Worm (Caenorhabditis elegans) whole organism, mixed stage, embryonic: Measurements from ENCODE around the gene fbxa-131.

Experiments used
- M03D4.4 ChIP-seq: sonication (generic microtip); optimal IDR thresholded peaks from 2 replicates; lab custom pipeline; 2017; ENCODE audit warnings: mild to moderate bottlenecking, missing genetic modification characterization, missing compliant biosample characterization
- bed-3 ChIP-seq: fragments of 200-800 bp; sonication (Bioruptor generic); optimal IDR thresholded peaks from 3 replicates; lab custom pipeline; 2018; ENCODE audit warnings: mild to moderate bottlenecking, missing genetic modification characterization, moderate library complexity, missing compliant biosample characterization
- blmp-1 ChIP-seq: fragments of 150-350 bp; optimal IDR thresholded peaks from 2 replicates; lab custom pipeline; 2014; ENCODE audit warnings: missing biosample characterization, missing genetic modification characterization
- ceh-43 ChIP-seq: fragments of 200-800 bp; sonication (Bioruptor generic); optimal IDR thresholded peaks from 2 replicates; lab custom pipeline; 2018; ENCODE audit warnings: mild to moderate bottlenecking, missing genetic modification characterization, moderate library complexity, missing compliant biosample characterization
- ceh-83 ChIP-seq: fragments of 200-800 bp; sonication (Bioruptor generic); optimal IDR thresholded peaks from 2 replicates; lab custom pipeline; 2018; ENCODE audit warnings: mild to moderate bottlenecking, missing genetic modification characterization, missing compliant biosample characterization
- ces-1 ChIP-seq: fragments of 150-350 bp; optimal IDR thresholded peaks from 2 replicates; lab custom pipeline; 2014; ENCODE audit warnings: missing biosample characterization, missing genetic modification reagents, missing genetic modification characterization
- cnd-1 ChIP-seq: fragments of 200-800 bp; sonication (Bioruptor generic); optimal IDR thresholded peaks from 2 replicates; lab custom pipeline; 2018; ENCODE audit warnings: mild to moderate bottlenecking, missing genetic modification characterization, missing compliant biosample characterization
- drap-1 ChIP-seq: fragments of 200-800 bp; sonication (Bioruptor generic); optimal IDR thresholded peaks from 3 replicates; lab custom pipeline; 2018; ENCODE audit warnings: mild to moderate bottlenecking, missing genetic modification characterization, missing compliant biosample characterization
- elt-1 ChIP-seq: sonication (generic microtip); optimal IDR thresholded peaks from 2 replicates; lab custom pipeline; 2017; ENCODE audit warnings: missing genetic modification characterization, mild to moderate bottlenecking, missing compliant biosample characterization, antibody characterized with exemption, moderate library complexity, borderline replicate concordance; ENCODE audit not compliant: insufficient read depth
- elt-3 ChIP-seq: fragments of 150-350 bp; optimal IDR thresholded peaks from 2 replicates; lab custom pipeline; 2014; ENCODE audit warnings: missing biosample characterization, missing genetic modification characterization
- flh-1 ChIP-seq: fragments of 200-800 bp; sonication (Bioruptor generic); optimal IDR thresholded peaks from 2 replicates; lab custom pipeline; 2018; ENCODE audit warnings: mild to moderate bottlenecking, missing genetic modification characterization, moderate library complexity, missing compliant biosample characterization
- ham-2 ChIP-seq: fragments of 200-800 bp; sonication (Bioruptor generic); optimal IDR thresholded peaks from 2 replicates; lab custom pipeline; 2018; ENCODE audit warnings: mild to moderate bottlenecking, missing genetic modification characterization, missing compliant biosample characterization
- hlh-1 ChIP-seq: fragments of 150-350 bp; optimal IDR thresholded peaks from 2 replicates; lab custom pipeline; 2014; ENCODE audit warnings: missing biosample characterization, missing genetic modification reagents, missing genetic modification characterization
- lin-13 ChIP-seq: fragments of 150-350 bp; optimal IDR thresholded peaks from 2 replicates; lab custom pipeline; 2014; ENCODE audit warnings: missing biosample characterization, missing genetic modification characterization
- lin-32 ChIP-seq: fragments of 200-800 bp; sonication (Bioruptor generic); optimal IDR thresholded peaks from 2 replicates; lab custom pipeline; 2018; ENCODE audit warnings: mild to moderate bottlenecking, missing genetic modification characterization, missing compliant biosample characterization
- lsy-2 ChIP-seq: fragments of 150-350 bp; optimal IDR thresholded peaks from 2 replicates; lab custom pipeline; 2014; ENCODE audit warnings: missing biosample characterization, missing genetic modification characterization
- mab-5 ChIP-seq: fragments of 150-350 bp; optimal IDR thresholded peaks from 2 replicates; lab custom pipeline; 2014; ENCODE audit warnings: missing biosample characterization, missing genetic modification characterization
- mep-1 ChIP-seq: fragments of 150-350 bp; optimal IDR thresholded peaks from 2 replicates; lab custom pipeline; 2017; ENCODE audit warnings: missing biosample characterization, missing genetic modification reagents, missing genetic modification characterization, inconsistent platforms
- mls-2 ChIP-seq: sonication (generic microtip); optimal IDR thresholded peaks from 2 replicates; lab custom pipeline; 2016; ENCODE audit warnings: mild to moderate bottlenecking, missing genetic modification characterization, moderate library complexity, missing compliant biosample characterization
- nhr-12 ChIP-seq: fragments of 150-350 bp; optimal IDR thresholded peaks from 2 replicates; lab custom pipeline; 2014; ENCODE audit warnings: missing biosample characterization, missing genetic modification characterization
- nhr-2 ChIP-seq: fragments of 150-350 bp; optimal IDR thresholded peaks from 2 replicates; lab custom pipeline; 2014; ENCODE audit warnings: missing biosample characterization, missing genetic modification characterization
- nhr-237 ChIP-seq: fragments of 150-350 bp; optimal IDR thresholded peaks from 2 replicates; lab custom pipeline; 2014; ENCODE audit warnings: missing biosample characterization, missing genetic modification characterization
- nhr-28 ChIP-seq: fragments of 150-350 bp; optimal IDR thresholded peaks from 2 replicates; lab custom pipeline; 2014; ENCODE audit warnings: missing biosample characterization, missing genetic modification characterization
- nhr-76 ChIP-seq: sonication (generic microtip); optimal IDR thresholded peaks from 2 replicates; lab custom pipeline; 2017; ENCODE audit warnings: missing biosample characterization, missing genetic modification characterization
- pha-4 ChIP-seq: fragments of 150-350 bp; optimal IDR thresholded peaks from 2 replicates; lab custom pipeline; 2018; ENCODE audit warnings: missing biosample characterization, missing genetic modification reagents, missing genetic modification characterization
- sem-2 ChIP-seq: fragments of 200-800 bp; sonication (Bioruptor generic); optimal IDR thresholded peaks from 2 replicates; lab custom pipeline; 2018; ENCODE audit warnings: mild to moderate bottlenecking, missing genetic modification characterization, missing compliant biosample characterization
- snpc-4 ChIP-seq: fragments of 150-350 bp; optimal IDR thresholded peaks from 2 replicates; lab custom pipeline; 2014; ENCODE audit warnings: missing biosample characterization, missing genetic modification characterization
- sptf-1 ChIP-seq: sonication (generic microtip); optimal IDR thresholded peaks from 2 replicates; lab custom pipeline; 2017; ENCODE audit warnings: mild to moderate bottlenecking, missing genetic modification characterization, moderate library complexity, missing compliant biosample characterization
- tbx-8 ChIP-seq: fragments of 200-800 bp; sonication (Bioruptor generic); optimal IDR thresholded peaks from 2 replicates; lab custom pipeline; 2018; ENCODE audit warnings: mild to moderate bottlenecking, missing genetic modification characterization, moderate library complexity, missing compliant biosample characterization
- unc-120 ChIP-seq: sonication (generic microtip); optimal IDR thresholded peaks from 2 replicates; lab custom pipeline; 2017; ENCODE audit warnings: missing genetic modification characterization, missing compliant biosample characterization; ENCODE audit not compliant: poor library complexity, severe bottlenecking
- unc-39 ChIP-seq: fragments of 150-350 bp; optimal IDR thresholded peaks from 2 replicates; lab custom pipeline; 2014; ENCODE audit warnings: missing biosample characterization, missing genetic modification characterization
- unc-62 ChIP-seq: fragments of 150-350 bp; optimal IDR thresholded peaks from 2 replicates; lab custom pipeline; 2014; ENCODE audit warnings: missing biosample characterization, missing genetic modification reagents, missing genetic modification characterization
- zip-8 ChIP-seq: fragments of 150-350 bp; optimal IDR thresholded peaks from 2 replicates; lab custom pipeline; 2014; ENCODE audit warnings: missing biosample characterization, missing genetic modification characterization
- ztf-11 ChIP-seq: fragments of 150-350 bp; optimal IDR thresholded peaks from 2 replicates; lab custom pipeline; 2014; ENCODE audit warnings: missing biosample characterization, missing genetic modification characterization

The fbxa-131 gene

ce11 chrV:19743794-19744193, 5.6 kb downstream of the fbxa-131 start:
- TF ChIP-seq mls-2 (tag; lab: Kevin White, UChicago) (no peak), zip-8 (tag; lab: Kevin White, UChicago) (no peak), sem-2 (GFP tag; lab: Kevin White, UChicago) (no peak), hlh-1 (tag; lab: Kevin White, UChicago) (no peak), nhr-237 (tag; lab: Kevin White, UChicago) (no peak), ceh-43 (GFP tag; lab: Kevin White, UChicago) (no peak), lin-32 (GFP tag; lab: Kevin White, UChicago) (no peak), cnd-1 (tag; lab: Kevin White, UChicago) (no peak), nhr-76 (tag; lab: Kevin White, UChicago) (no peak), lsy-2 (no peak), unc-62 (GFP tag; lab: Kevin White, UChicago) (no peak), M03D4.4 (tag; lab: Kevin White, UChicago) (no peak)

DNA sequence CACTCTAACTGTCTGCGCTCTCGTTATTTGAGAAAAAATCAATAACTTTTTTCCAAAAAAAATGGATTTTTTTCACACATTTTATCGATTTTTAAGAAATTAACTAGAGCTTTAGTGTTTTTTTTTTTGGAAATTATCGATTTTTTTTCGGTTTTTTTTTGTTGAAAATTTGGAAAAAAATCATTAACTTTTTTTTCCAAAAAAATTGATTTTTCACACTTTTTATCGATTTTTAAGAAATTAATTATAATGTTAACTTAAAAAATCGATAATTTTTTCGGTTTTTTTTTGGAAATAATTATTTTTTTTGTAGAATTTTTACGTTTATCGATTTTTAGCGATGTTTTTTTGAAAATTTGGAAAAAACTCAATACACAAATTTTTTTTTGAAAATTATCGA, 6.0 kb downstream of the fbxa-131 start:
- TF ChIP-seq ztf-11 (no peak), ces-1 (GFP tag; lab: Kevin White, UChicago) (no peak), drap-1 (GFP tag; lab: Kevin White, UChicago) (no peak), mab-5 (tag; lab: Kevin White, UChicago) (no peak), zip-8 (tag; lab: Kevin White, UChicago) (no peak), unc-120 (tag; lab: Kevin White, UChicago) (no peak), lin-32 (GFP tag; lab: Kevin White, UChicago) (no peak), unc-62 (GFP tag; lab: Kevin White, UChicago) (no peak), ham-2 (GFP tag; lab: Kevin White, UChicago) (no peak), lin-13 (tag; lab: Kevin White, UChicago) (no peak), sem-2 (GFP tag; lab: Kevin White, UChicago) (no peak), M03D4.4 (tag; lab: Kevin White, UChicago) (no peak), lsy-2 (no peak), elt-3 (tag; lab: Kevin White, UChicago) (no peak), elt-1 (tag; lab: Kevin White, UChicago) (no peak), nhr-12 (no peak), ceh-43 (GFP tag; lab: Kevin White, UChicago) (no peak), mep-1 (tag; lab: Kevin White, UChicago) (no peak)
- TF ChIP-seq, all 35 proteins: peak for 0

DNA sequence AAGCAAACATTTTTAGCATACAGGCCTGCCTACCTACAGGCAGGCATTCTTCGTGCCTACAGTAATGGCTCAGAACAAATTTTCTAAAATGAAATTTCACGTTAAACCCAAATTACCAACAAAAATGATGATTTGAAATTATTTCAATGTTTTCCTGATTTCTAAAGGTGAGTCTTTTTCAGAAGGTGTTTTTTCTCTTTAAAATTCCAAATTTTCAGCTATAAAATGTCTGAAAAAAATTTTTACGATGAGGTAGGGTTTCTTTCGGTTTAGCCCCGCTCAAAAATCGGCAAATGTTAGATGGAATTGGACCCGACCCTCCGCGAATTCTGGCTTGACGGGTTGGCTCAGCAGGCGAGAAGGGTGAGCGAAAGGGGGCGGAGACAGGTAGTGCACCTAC, 7.6 kb downstream of the fbxa-131 start, which contains the start of gene W04E12.5:
Gene W04E12.5, plus strand, starts transcription at position 301 of the 400 bp plus-strand sequence.
- TF ChIP-seq nhr-12 (no peak), blmp-1 (tag; lab: Kevin White, UChicago) (no peak), snpc-4 (no peak), elt-3 (tag; lab: Kevin White, UChicago) (no peak), elt-1 (tag; lab: Kevin White, UChicago) (no peak), ceh-43 (GFP tag; lab: Kevin White, UChicago) (no peak), sptf-1 (no peak), tbx-8 (GFP tag; lab: Kevin White, UChicago) (no peak), flh-1 (GFP tag; lab: Kevin White, UChicago) (no peak), ztf-11 (no peak), nhr-28 (tag; lab: Kevin White, UChicago) (no peak), unc-62 (GFP tag; lab: Kevin White, UChicago) (no peak), sem-2 (GFP tag; lab: Kevin White, UChicago) (no peak), ces-1 (GFP tag; lab: Kevin White, UChicago) (no peak), mep-1 (tag; lab: Kevin White, UChicago) (no peak), ceh-83 (GFP tag; lab: Kevin White, UChicago) (no peak), lin-13 (tag; lab: Kevin White, UChicago) (no peak), unc-39 (no peak), bed-3 (GFP tag; lab: Kevin White, UChicago) (no peak), pha-4 (tag; lab: Kevin White, UChicago) (no peak)

DNA sequence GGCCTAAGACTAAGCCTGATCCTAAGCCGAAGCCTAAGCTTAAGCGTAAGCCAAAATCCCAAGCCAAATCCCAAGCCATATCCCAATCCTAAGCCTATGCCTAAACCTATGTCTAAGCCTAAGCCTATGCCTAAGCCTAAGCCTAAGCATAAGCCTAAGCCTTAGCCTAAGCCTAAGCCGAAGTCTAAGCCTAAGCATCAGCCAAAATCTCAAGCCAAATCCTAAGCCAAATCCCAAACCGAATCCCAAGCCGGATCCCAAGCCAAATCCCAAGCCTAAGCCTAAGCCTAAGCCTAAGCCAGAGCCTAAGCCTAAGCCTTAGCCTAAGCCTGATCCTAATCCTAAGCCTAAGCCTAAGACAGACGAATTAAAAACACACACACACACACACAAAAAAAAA, 8.9 kb downstream of the fbxa-131 start:
- TF ChIP-seq lsy-2 (no peak), unc-62 (GFP tag; lab: Kevin White, UChicago) (no peak), cnd-1 (tag; lab: Kevin White, UChicago) (no peak), unc-120 (tag; lab: Kevin White, UChicago) (no peak), nhr-28 (tag; lab: Kevin White, UChicago) (no peak), bed-3 (GFP tag; lab: Kevin White, UChicago) (no peak), drap-1 (GFP tag; lab: Kevin White, UChicago) (no peak), mab-5 (tag; lab: Kevin White, UChicago) (no peak), lin-13 (tag; lab: Kevin White, UChicago) (no peak), nhr-2 (tag; lab: Kevin White, UChicago) (no peak), M03D4.4 (tag; lab: Kevin White, UChicago) (no peak), ceh-83 (GFP tag; lab: Kevin White, UChicago) (no peak), hlh-1 (tag; lab: Kevin White, UChicago) (no peak), nhr-12 (no peak), nhr-76 (tag; lab: Kevin White, UChicago) (no peak), snpc-4 (no peak), tbx-8 (GFP tag; lab: Kevin White, UChicago) (no peak), nhr-237 (tag; lab: Kevin White, UChicago) (no peak)
